Worm (Caenorhabditis elegans) whole organism, young adult: ENCODE measurements around the gene F20D12.12.

Experiments used
- B0019.2 ChIP-seq: fragments of 200-800 bp; sonication (Bioruptor generic); conservative IDR thresholded peaks from 2 replicates; pipeline ENCODE4 v1.3.6; 2022; ENCODE audit warnings: missing genetic modification reagents, missing genetic modification characterization, missing compliant biosample characterization
- F23B12.7 ChIP-seq: sonication (generic microtip); optimal IDR thresholded peaks from 2 replicates; lab custom pipeline; 2017; ENCODE audit warnings: missing genetic modification characterization, mild to moderate bottlenecking, missing compliant biosample characterization, antibody characterized with exemption, moderate library complexity; ENCODE audit not compliant: insufficient read depth
- F57A8.1 ChIP-seq: fragments of 200-800 bp; sonication (Bioruptor generic); optimal IDR thresholded peaks from 2 replicates; lab custom pipeline; 2018; ENCODE audit warnings: mild to moderate bottlenecking, missing genetic modification characterization, moderate library complexity, missing compliant biosample characterization
- Y53F4B.3 ChIP-seq: fragments of 200-800 bp; sonication (Bioruptor generic); IDR thresholded peaks from 2 replicates; pipeline ENCODE4 v1.3.6; 2022; ENCODE audit warnings: missing genetic modification reagents, missing genetic modification characterization, missing compliant biosample characterization
- aptf-2 ChIP-seq: fragments of 200-800 bp; sonication (Bioruptor generic); conservative IDR thresholded peaks from 2 replicates; pipeline ENCODE4 v1.3.6; 2022; ENCODE audit warnings: missing genetic modification reagents, missing genetic modification characterization, missing compliant biosample characterization
- attf-3 ChIP-seq: fragments of 200-800 bp; sonication (Bioruptor generic); conservative IDR thresholded peaks from 2 replicates; pipeline ENCODE4 v1.3.6; 2022; ENCODE audit warnings: missing genetic modification reagents, missing genetic modification characterization, missing compliant biosample characterization
- bed-2 ChIP-seq: fragments of 200-800 bp; sonication (Bioruptor generic); IDR thresholded peaks from 2 replicates; pipeline ENCODE4 v1.3.6; 2022; ENCODE audit warnings: missing genetic modification reagents, missing genetic modification characterization, missing compliant biosample characterization
- ceh-100 ChIP-seq: fragments of 200-800 bp; sonication (Bioruptor generic); IDR thresholded peaks from 2 replicates; pipeline ENCODE4 v1.3.6; 2022; ENCODE audit warnings: missing genetic modification reagents, missing genetic modification characterization, missing compliant biosample characterization
- ceh-79 ChIP-seq: sonication (generic microtip); optimal IDR thresholded peaks from 2 replicates; lab custom pipeline; 2017; ENCODE audit warnings: mild to moderate bottlenecking, missing genetic modification characterization, missing compliant biosample characterization
- chd-7 ChIP-seq: sonication (generic microtip); optimal IDR thresholded peaks from 2 replicates; lab custom pipeline; 2016; ENCODE audit warnings: mild to moderate bottlenecking, missing genetic modification characterization, moderate library complexity, missing compliant biosample characterization
- dox-1 ChIP-seq: fragments of 200-800 bp; sonication (Bioruptor generic); IDR thresholded peaks from 2 replicates; pipeline ENCODE4 v1.3.6; 2022; ENCODE audit warnings: missing genetic modification reagents, missing genetic modification characterization, missing compliant biosample characterization
- egl-44 ChIP-seq: fragments of 200-800 bp; sonication (Bioruptor generic); IDR thresholded peaks from 2 replicates; pipeline ENCODE4 v1.3.6; 2022; ENCODE audit warnings: missing genetic modification reagents, missing genetic modification characterization, missing compliant biosample characterization
- egrh-3 ChIP-seq: fragments of 200-800 bp; sonication (Bioruptor generic); IDR thresholded peaks from 2 replicates; pipeline ENCODE4 v1.3.6; 2022; ENCODE audit warnings: missing genetic modification reagents, missing genetic modification characterization, missing compliant biosample characterization
- hlh-12 ChIP-seq: sonication (generic microtip); optimal IDR thresholded peaks from 2 replicates; lab custom pipeline; 2016; ENCODE audit warnings: missing genetic modification characterization, missing compliant biosample characterization
- hlh-26 ChIP-seq: fragments of 200-800 bp; sonication (Bioruptor generic); conservative IDR thresholded peaks from 2 replicates; pipeline ENCODE4 v1.3.6; 2022; ENCODE audit warnings: missing genetic modification reagents, missing genetic modification characterization, missing compliant biosample characterization
- lag-1 ChIP-seq: fragments of 200-800 bp; sonication (Bioruptor generic); IDR thresholded peaks from 2 replicates; pipeline ENCODE4 v1.3.6; 2022; ENCODE audit warnings: missing genetic modification reagents, missing genetic modification characterization, missing compliant biosample characterization
- let-526 ChIP-seq: fragments of 200-800 bp; sonication (Bioruptor generic); IDR thresholded peaks from 2 replicates; pipeline ENCODE4 v1.3.6; 2022; ENCODE audit warnings: missing genetic modification reagents, missing genetic modification characterization, missing compliant biosample characterization
- let-607 ChIP-seq, 2 experiments: fragments of 200-800 bp in 1 of 2; sonication (Bioruptor generic) in 1 of 2; sonication (generic microtip) in 1 of 2; optimal IDR thresholded peaks; 2 replicates each; lab custom pipeline; 2016 to 2018; ENCODE audit warnings: mild to moderate bottlenecking in 2 of 2, missing compliant biosample characterization in 2 of 2, missing genetic modification characterization in 2 of 2, moderate library complexity in 2 of 2, missing genotype in 1 of 2
- lin-54 ChIP-seq: fragments of 200-800 bp; sonication (Bioruptor generic); optimal IDR thresholded peaks from 2 replicates; lab custom pipeline; 2018; ENCODE audit warnings: mild to moderate bottlenecking, missing genetic modification characterization, missing compliant biosample characterization
- madf-6 ChIP-seq: fragments of 200-800 bp; sonication (Bioruptor generic); IDR thresholded peaks from 2 replicates; pipeline ENCODE4 v1.3.6; 2022; ENCODE audit warnings: missing genetic modification reagents, missing genetic modification characterization, missing compliant biosample characterization
- madf-8 ChIP-seq: fragments of 200-800 bp; sonication (Bioruptor generic); conservative IDR thresholded peaks from 2 replicates; pipeline ENCODE4 v1.3.6; 2022; ENCODE audit warnings: missing genetic modification reagents, missing genetic modification characterization, missing compliant biosample characterization
- mxl-1 ChIP-seq: sonication (generic microtip); optimal IDR thresholded peaks from 2 replicates; lab custom pipeline; 2016; ENCODE audit warnings: missing genetic modification characterization, missing compliant biosample characterization
- nhr-90 ChIP-seq: sonication (generic microtip); optimal IDR thresholded peaks from 2 replicates; lab custom pipeline; 2016; ENCODE audit warnings: missing genotype, mild to moderate bottlenecking, missing genetic modification characterization, missing compliant biosample characterization
- repo-1 ChIP-seq: sonication (generic microtip); optimal IDR thresholded peaks from 2 replicates; lab custom pipeline; 2017; ENCODE audit warnings: mild to moderate bottlenecking, missing genetic modification characterization, missing compliant biosample characterization
- sea-2 ChIP-seq: fragments of 200-800 bp; sonication (Bioruptor generic); IDR thresholded peaks from 2 replicates; pipeline ENCODE4 v1.3.6; 2022; ENCODE audit warnings: missing genetic modification characterization, missing compliant biosample characterization
- snpc-3.4 ChIP-seq: sonication (generic microtip); optimal IDR thresholded peaks from 2 replicates; lab custom pipeline; 2017; ENCODE audit warnings: missing genetic modification characterization, mild to moderate bottlenecking, missing compliant biosample characterization, antibody characterized with exemption, moderate library complexity, missing genotype, missing genetic modification reagents
- snpc-4 ChIP-seq, 5 experiments: fragments of 150-350 bp in 1 of 5; sonication (generic microtip) in 4 of 5; optimal IDR thresholded peaks; 2 replicates each; lab custom pipeline; 2014 to 2018; ENCODE audit warnings: missing genetic modification characterization in 5 of 5, missing biosample characterization in 3 of 5, antibody characterized with exemption in 2 of 5, mild to moderate bottlenecking in 2 of 5, missing compliant biosample characterization in 2 of 5, missing genotype in 2 of 5, moderate library complexity in 2 of 5, missing genetic modification reagents in 1 of 5
- sptf-2 ChIP-seq: fragments of 200-800 bp; sonication (Bioruptor generic); optimal IDR thresholded peaks from 2 replicates; lab custom pipeline; 2018; ENCODE audit warnings: mild to moderate bottlenecking, missing genetic modification characterization, missing compliant biosample characterization
- tbp1 ChIP-seq: fragments of 200-800 bp; sonication (Bioruptor generic); optimal IDR thresholded peaks from 2 replicates; lab custom pipeline; 2018; ENCODE audit warnings: mild to moderate bottlenecking, missing genetic modification characterization, missing compliant biosample characterization
- unc-130 ChIP-seq: sonication (generic microtip); optimal IDR thresholded peaks from 2 replicates; lab custom pipeline; 2016; ENCODE audit warnings: missing genetic modification reagents, missing genetic modification characterization, missing compliant biosample characterization
- unc-62 ChIP-seq: fragments of 150-350 bp; optimal IDR thresholded peaks from 2 replicates; lab custom pipeline; 2014; ENCODE audit warnings: missing biosample characterization, missing genetic modification reagents, missing genetic modification characterization
- zfh-2 ChIP-seq: fragments of 200-800 bp; sonication (Bioruptor generic); conservative IDR thresholded peaks from 2 replicates; pipeline ENCODE4 v1.3.6; 2022; ENCODE audit warnings: missing genetic modification reagents, missing genetic modification characterization, missing compliant biosample characterization
- ztf-18 ChIP-seq: sonication (generic microtip); optimal IDR thresholded peaks from 2 replicates; lab custom pipeline; 2016; ENCODE audit warnings: missing genotype, mild to moderate bottlenecking, missing genetic modification characterization, missing compliant biosample characterization
- ztf-25 ChIP-seq: fragments of 200-800 bp; sonication (Bioruptor generic); IDR thresholded peaks from 2 replicates; pipeline ENCODE4 v1.3.6; 2022; ENCODE audit warnings: missing genetic modification reagents, missing genetic modification characterization, missing compliant biosample characterization
- ztf-28 ChIP-seq: fragments of 200-800 bp; sonication (Bioruptor generic); IDR thresholded peaks from 2 replicates; pipeline ENCODE4 v1.3.6; 2022; ENCODE audit warnings: missing genetic modification reagents, missing genetic modification characterization, missing compliant biosample characterization

Gene F20D12.12

DNA sequence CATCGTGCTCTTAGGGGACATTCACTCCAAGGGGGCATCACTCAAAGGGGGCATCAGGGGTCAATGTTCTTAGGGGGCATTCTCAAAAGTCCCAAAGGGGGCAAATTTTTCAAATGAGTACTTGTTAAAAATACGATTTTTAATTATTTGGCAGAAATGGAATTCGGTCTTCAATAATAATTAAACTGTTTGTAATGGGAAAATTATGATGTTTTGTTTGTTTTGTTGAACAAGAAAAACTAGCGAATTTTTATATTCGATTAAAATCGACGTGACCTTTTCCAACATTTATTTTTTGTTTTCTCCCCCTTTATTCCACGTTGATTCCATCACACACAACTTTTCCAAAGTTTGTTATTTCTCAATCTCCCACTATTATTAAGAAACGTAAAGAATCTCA is 19.8 kb downstream of the F20D12.12 start, which contains the start of gene F57H12.5:
Gene F57H12.5, plus strand, starts transcription at position 301 of the 400 bp plus-strand sequence.
- TF ChIP-seq let-526 (GFP tag; lab: Robert Waterston, UW), result no peak
- TF ChIP-seq bed-2 (GFP tag; lab: Robert Waterston, UW), result no peak
- no peak for TF ChIP-seq madf-8 (GFP tag; lab: Robert Waterston, UW)
- no peak for TF ChIP-seq lag-1 (GFP tag; lab: Robert Waterston, UW)
- no peak for TF ChIP-seq egrh-3 (GFP tag; lab: Robert Waterston, UW)
- no peak for TF ChIP-seq unc-130 (GFP tag; lab: Kevin White, UChicago)
- no peak for TF ChIP-seq ztf-28 (GFP tag; lab: Robert Waterston, UW)
- TF ChIP-seq ceh-79, result no peak
- no peak for TF ChIP-seq let-607 (tag; optimal IDR thresholded peaks at IDR 0.05; lab: Kevin White, UChicago)
- TF ChIP-seq F23B12.7 (tag; lab: Kevin White, UChicago), result no peak
- TF ChIP-seq unc-62, result no peak
- no peak for TF ChIP-seq B0019.2 (GFP tag; lab: Robert Waterston, UW)

DNA sequence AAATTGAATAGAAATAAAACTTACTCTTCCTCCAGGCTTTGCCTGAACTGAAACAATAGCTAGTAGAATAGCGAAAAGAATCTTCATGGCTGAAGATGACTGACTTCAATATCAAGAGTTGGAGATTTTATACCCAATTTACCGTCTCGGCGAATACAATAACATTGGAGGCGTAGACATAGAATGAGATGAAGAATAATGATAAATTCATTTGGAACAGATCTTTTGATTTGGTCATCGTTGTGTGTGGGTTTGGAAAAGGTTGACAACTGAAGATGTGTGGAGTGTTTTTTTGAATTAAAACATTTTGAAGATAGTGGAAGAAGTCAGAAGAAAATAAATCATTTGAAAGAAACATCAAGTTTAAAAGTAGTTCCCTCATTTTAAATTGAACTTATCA is 29.0 kb downstream of the F20D12.12 start, which contains the start of gene F57H12.6:
Gene F57H12.6, minus strand, starts transcription at position 101 of the 400 bp plus-strand sequence.
- TF ChIP-seq egl-44 (GFP tag; lab: Robert Waterston, UW) (no peak), sptf-2 (no peak), nhr-90 (no peak), hlh-12 (tag; lab: Kevin White, UChicago) (no peak), aptf-2 (GFP tag; lab: Robert Waterston, UW) (no peak), lin-54 (GFP tag; lab: Kevin White, UChicago) (no peak), ztf-18 (tag; lab: Kevin White, UChicago) (no peak)

DNA sequence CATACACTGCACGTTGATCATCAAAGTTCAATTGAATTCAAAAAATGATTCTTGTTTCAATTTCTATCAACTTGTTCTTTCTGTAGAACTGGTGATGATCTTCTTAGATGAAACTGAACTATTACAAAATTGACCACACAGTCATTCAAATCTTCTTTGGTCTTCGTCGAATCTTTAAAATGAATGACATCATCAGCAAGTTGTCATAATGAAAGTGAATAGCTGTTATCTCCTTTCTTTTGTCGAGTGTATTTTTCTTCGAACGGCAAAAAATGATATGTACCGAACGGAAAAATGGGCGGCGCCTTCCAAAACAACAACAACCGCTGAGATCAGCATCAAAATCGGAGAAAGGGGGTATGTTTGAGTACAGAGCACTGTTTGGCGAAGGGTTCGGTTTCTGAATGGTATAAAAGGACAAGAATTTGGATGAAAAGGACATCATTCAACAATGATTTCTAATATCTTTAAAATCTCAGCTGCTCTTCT is 30.3 kb downstream of the F20D12.12 start, which contains the start of gene ora-1:
Gene ora-1, plus strand, starts transcription at position 439 of the 489 bp plus-strand sequence.
- no peak for TF ChIP-seq zfh-2 (GFP tag; lab: Robert Waterston, UW)
- no peak for TF ChIP-seq attf-3 (GFP tag; lab: Robert Waterston, UW)
- no peak for TF ChIP-seq chd-7 (tag; lab: Kevin White, UChicago)
- no peak for TF ChIP-seq Y53F4B.3 (GFP tag; lab: Robert Waterston, UW)
- TF ChIP-seq ztf-28 (GFP tag; lab: Robert Waterston, UW), result no peak
- TF ChIP-seq ztf-25, result no peak
- TF ChIP-seq hlh-26 (GFP tag; lab: Robert Waterston, UW), result no peak
- no peak for TF ChIP-seq ceh-100 (GFP tag; lab: Robert Waterston, UW)
- no peak for TF ChIP-seq F57A8.1 (GFP tag; lab: Kevin White, UChicago)
- TF ChIP-seq unc-62, result no peak
- TF ChIP-seq, all 124 proteins: peak for 0

DNA sequence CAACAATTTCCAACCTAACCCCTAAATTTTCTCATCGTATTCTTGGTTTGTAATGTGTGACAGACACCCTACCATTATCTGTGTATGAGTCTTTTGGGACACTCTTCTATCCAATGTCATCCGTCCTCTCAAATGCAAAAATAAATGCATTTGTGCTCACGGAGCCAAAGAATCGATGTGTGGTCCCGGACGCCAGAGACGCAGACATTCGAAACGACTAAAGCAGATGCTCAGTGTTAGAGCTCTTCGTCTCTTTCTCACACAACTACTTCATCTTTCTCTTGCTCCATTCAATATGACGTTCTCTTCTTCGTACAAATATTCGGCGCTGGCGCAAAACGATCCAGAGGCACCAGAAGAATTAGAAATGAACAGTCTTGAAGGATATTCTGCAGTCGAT is 32.3 kb downstream of the F20D12.12 start, which contains the start of gene unc-24:
Gene unc-24, plus strand, starts transcription at position 283 of the 400 bp plus-strand sequence.
- TF ChIP-seq mxl-1 (tag; lab: Kevin White, UChicago) (no peak), tbp1 (GFP tag; lab: Kevin White, UChicago) (no peak), snpc-3.4 (tag; lab: Kevin White, UChicago) (no peak), madf-6 (no peak), sptf-2 (no peak), dox-1 (GFP tag; lab: Robert Waterston, UW) (no peak), repo-1 (tag; lab: Kevin White, UChicago) (no peak), sea-2 (GFP tag; lab: Robert Waterston, UW) (no peak), snpc-4 (GFP tag; optimal IDR thresholded peaks at IDR 0.05; lab: Kevin White, UChicago) (no peak), snpc-4 (tag; optimal IDR thresholded peaks at IDR 0.05; lab: Kevin White, UChicago) (no peak)
